Fruit fly (Drosophila melanogaster) whole organism, wandering third instar larva: Measurements from ENCODE around the gene CG34269.
A peak's percentile ranks its signal among the peaks of the same experiment; 100 is the strongest.

Experiments
- Abd-B ChIP-seq: fragments of >200 bp; optimal IDR thresholded peaks from 2 replicates; lab custom pipeline; 2017; ENCODE audit warnings: missing biosample characterization, missing genetic modification characterization
- CG32264 ChIP-seq: fragments of 200-800 bp; sonication (Bioruptor generic); optimal IDR thresholded peaks from 2 replicates; lab custom pipeline; 2016; ENCODE audit warnings: missing biosample characterization, missing genetic modification characterization
- CG9705 ChIP-seq: fragments of 200-800 bp; sonication (Bioruptor generic); optimal IDR thresholded peaks from 2 replicates; lab custom pipeline; 2018; ENCODE audit warnings: missing biosample characterization, mild to moderate bottlenecking, missing genetic modification characterization
- CrebA ChIP-seq: fragments of 200-800 bp; sonication (Bioruptor generic); optimal IDR thresholded peaks from 2 replicates; lab custom pipeline; 2016; ENCODE audit warnings: missing biosample characterization, mild to moderate bottlenecking, missing genetic modification characterization, borderline replicate concordance
- Dfd ChIP-seq: fragments of >200 bp; optimal IDR thresholded peaks from 2 replicates; lab custom pipeline; 2017; ENCODE audit warnings: missing biosample characterization, missing genetic modification characterization
- GATAd ChIP-seq: sonication (Bioruptor generic); optimal IDR thresholded peaks from 2 replicates; lab custom pipeline; 2016; ENCODE audit warnings: missing biosample characterization, missing genetic modification characterization
- Hr78 ChIP-seq: fragments of >200 bp; optimal IDR thresholded peaks from 2 replicates; lab custom pipeline; 2017; ENCODE audit warnings: missing biosample characterization, missing genetic modification characterization
- N ChIP-seq: fragments of >200 bp; optimal IDR thresholded peaks from 2 replicates; lab custom pipeline; 2018; ENCODE audit warnings: missing biosample characterization, missing external identifiers, missing genetic modification characterization
- OdsH ChIP-seq: fragments of 200-800 bp; sonication (Bioruptor generic); optimal IDR thresholded peaks from 2 replicates; lab custom pipeline; 2016; ENCODE audit warnings: missing biosample characterization, mild to moderate bottlenecking, missing genetic modification characterization
- Sp1 ChIP-seq: fragments of 200-800 bp; sonication (Bioruptor generic); optimal IDR thresholded peaks from 3 replicates; lab custom pipeline; 2019; ENCODE audit warnings: missing biosample characterization, mild to moderate bottlenecking, missing genetic modification characterization, moderate library complexity
- dl ChIP-seq, 2 experiments: fragments of 175-275, 200-275 bp in 1 of 2; fragments of 200-275 bp in 1 of 2; sonication (Bioruptor generic); optimal IDR thresholded peaks; lab custom pipeline; 2018; ENCODE audit warnings: mild to moderate bottlenecking in 2 of 2, missing biosample characterization in 2 of 2, missing genetic modification characterization in 2 of 2, moderate library complexity in 2 of 2; ENCODE audit not compliant: partially characterized antibody in 2 of 2, insufficient read depth in 1 of 2
- dmrt93B ChIP-seq: fragments of 200-800 bp; sonication (Bioruptor generic); optimal IDR thresholded peaks from 2 replicates; lab custom pipeline; 2018; ENCODE audit warnings: missing biosample characterization, mild to moderate bottlenecking, missing genetic modification characterization
- ey ChIP-seq: fragments of 200-800 bp; sonication (Bioruptor generic); optimal IDR thresholded peaks from 2 replicates; lab custom pipeline; 2016; ENCODE audit warnings: missing biosample characterization, missing genetic modification characterization
- foxo ChIP-seq, 2 experiments: fragments of 200-800 bp; sonication (Bioruptor generic); optimal IDR thresholded peaks; 2 replicates in 1 of 2; 3 replicates in 1 of 2; lab custom pipeline; 2016 to 2017; ENCODE audit warnings: missing biosample characterization in 2 of 2, missing genetic modification characterization in 2 of 2
- fru ChIP-seq: fragments of 200-800 bp; sonication (Bioruptor generic); optimal IDR thresholded peaks from 3 replicates; lab custom pipeline; 2016; ENCODE audit warnings: missing biosample characterization, mild to moderate bottlenecking, missing genetic modification characterization
- lola ChIP-seq: fragments of >200 bp; optimal IDR thresholded peaks from 2 replicates; lab custom pipeline; 2017; ENCODE audit warnings: missing biosample characterization, missing genetic modification characterization
- psq ChIP-seq: fragments of 200-800 bp; sonication (Bioruptor generic); optimal IDR thresholded peaks from 3 replicates; lab custom pipeline; 2017; ENCODE audit warnings: missing biosample characterization, mild to moderate bottlenecking, missing genetic modification characterization, moderate library complexity
- rgr ChIP-seq: fragments of 200-800 bp; sonication (Bioruptor generic); optimal IDR thresholded peaks from 3 replicates; lab custom pipeline; 2016; ENCODE audit warnings: missing biosample characterization, mild to moderate bottlenecking, missing genetic modification characterization
- sage ChIP-seq: fragments of 200-800 bp; sonication (Bioruptor generic); optimal IDR thresholded peaks from 2 replicates; lab custom pipeline; 2016; ENCODE audit warnings: missing biosample characterization, mild to moderate bottlenecking, missing genetic modification characterization
- sv ChIP-seq: fragments of 200-800 bp; sonication (Bioruptor generic); optimal IDR thresholded peaks from 3 replicates; lab custom pipeline; 2016; ENCODE audit warnings: missing biosample characterization, missing genetic modification characterization
- tai ChIP-seq: sonication (Bioruptor generic); optimal IDR thresholded peaks from 2 replicates; lab custom pipeline; 2016; ENCODE audit warnings: missing biosample characterization, missing genetic modification characterization
- usp ChIP-seq: fragments of >200 bp; optimal IDR thresholded peaks from 2 replicates; lab custom pipeline; 2017; ENCODE audit warnings: missing biosample characterization, missing genetic modification characterization
- woc ChIP-seq: sonication (Bioruptor generic); optimal IDR thresholded peaks from 2 replicates; lab custom pipeline; 2016; ENCODE audit warnings: missing biosample characterization, mild to moderate bottlenecking, missing genetic modification characterization

Gene CG34269

dm6 chr3L:528037-528436 lies at the start of gene CG34269:
CG34269 (plus strand) TSS chr3L:528337.
- TF ChIP-seq N (GFP tag; lab: Kevin White, UChicago) (no peak), lola (GFP tag; lab: Kevin White, UChicago) (no peak)
- TF ChIP-seq, all 38 proteins: peak for 0

- TF ChIP-seq GATAd (GFP tag; lab: Kevin White, UChicago) (no peak), ey (GFP tag; lab: Kevin White, UChicago) (no peak), sv (GFP tag; lab: Kevin White, UChicago) (no peak), Hr78 (GFP tag; lab: Kevin White, UChicago) (no peak), dl (GFP tag; optimal IDR thresholded peaks at IDR 0.05; lab: Kevin White, UChicago; ENCODE audit: insufficient read depth in 1 of 2, partially characterized antibody in 2 of 2) (no peak)
Measured at dm6 chr3L:483818-484217, 44.3 kb upstream of the CG34269 start.

dm6 chr3L:484554-485305 lies 43.4 kb upstream of the CG34269 start:
- TF ChIP-seq CG9705 (GFP tag; lab: Kevin White, UChicago) (no peak), psq (peak; percentile 5), woc (peak; percentile 44), fru (GFP tag; lab: Kevin White, UChicago) (peak; percentile 20), dmrt93B (peak; percentile 3), Abd-B (GFP tag; lab: Kevin White, UChicago) (no peak)

- TF ChIP-seq Sp1 (GFP tag; lab: Kevin White, UChicago) = no peak
- TF ChIP-seq Dfd = no peak
- TF ChIP-seq foxo (GFP tag; optimal IDR thresholded peaks at IDR 0.05; lab: Kevin White, UChicago) = no peak
- TF ChIP-seq tai (GFP tag; lab: Kevin White, UChicago) = no peak
- TF ChIP-seq dl (GFP tag; optimal IDR thresholded peaks at IDR 0.05; lab: Kevin White, UChicago; ENCODE audit: insufficient read depth in 1 of 2, partially characterized antibody in 2 of 2) = no peak
- no peak for TF ChIP-seq fru (GFP tag; lab: Kevin White, UChicago)
- no peak for TF ChIP-seq CG32264 (GFP tag; lab: Kevin White, UChicago)
- TF ChIP-seq OdsH (GFP tag; lab: Kevin White, UChicago) = no peak
- no peak for TF ChIP-seq Hr78 (GFP tag; lab: Kevin White, UChicago)
- TF ChIP-seq rgr (GFP tag; lab: Kevin White, UChicago) = no peak
- TF ChIP-seq sv (GFP tag; lab: Kevin White, UChicago) = no peak
Measured at dm6 chr3L:485393-485792, 42.7 kb upstream of the CG34269 start.

- no peak for TF ChIP-seq woc
- TF ChIP-seq psq = peak; percentile 85
- peak; percentile 26 for TF ChIP-seq CrebA
Measured at dm6 chr3L:488159-488558, 40.0 kb upstream of the CG34269 start.

- no peak for TF ChIP-seq sv (GFP tag; lab: Kevin White, UChicago)
- no peak for TF ChIP-seq CG32264 (GFP tag; lab: Kevin White, UChicago)
- TF ChIP-seq Hr78 (GFP tag; lab: Kevin White, UChicago) = no peak
- no peak for TF ChIP-seq dl (GFP tag; optimal IDR thresholded peaks at IDR 0.05; lab: Kevin White, UChicago; ENCODE audit: insufficient read depth in 1 of 2, partially characterized antibody in 2 of 2)
- no peak for TF ChIP-seq CG9705 (GFP tag; lab: Kevin White, UChicago)
- TF ChIP-seq psq = no peak
Measured at dm6 chr3L:488612-489011, 39.5 kb upstream of the CG34269 start.

dm6 chr3L:489354-489753 lies 38.8 kb upstream of the CG34269 start:
- TF ChIP-seq Hr78 (GFP tag; lab: Kevin White, UChicago) = no peak
- TF ChIP-seq Dfd = no peak
- TF ChIP-seq lola (GFP tag; lab: Kevin White, UChicago) = no peak
- TF ChIP-seq tai (GFP tag; lab: Kevin White, UChicago) = no peak
- no peak for TF ChIP-seq CG32264 (GFP tag; lab: Kevin White, UChicago)
- TF ChIP-seq dl (GFP tag; optimal IDR thresholded peaks at IDR 0.05; lab: Kevin White, UChicago; ENCODE audit: insufficient read depth in 1 of 2, partially characterized antibody in 2 of 2) = no peak
- TF ChIP-seq CrebA = no peak
- TF ChIP-seq Abd-B (GFP tag; lab: Kevin White, UChicago) = no peak
- TF ChIP-seq foxo (GFP tag; optimal IDR thresholded peaks at IDR 0.05; lab: Kevin White, UChicago) = no peak
- no peak for TF ChIP-seq sage
- TF ChIP-seq usp (GFP tag; lab: Kevin White, UChicago) = no peak
